Fruit fly (Drosophila melanogaster) whole organism, embryonic: Measurements from ENCODE around the gene Lgr3.
A peak's percentile ranks its signal among the peaks of the same experiment; 100 is the strongest.

Source experiments
- Antp ChIP-seq: fragments of 200-800 bp; sonication (Bioruptor generic); optimal IDR thresholded peaks from 3 replicates; lab custom pipeline; 2016; ENCODE audit warnings: missing biosample characterization, missing genetic modification characterization
- BtbVII ChIP-seq: fragments of 200-800 bp; sonication (Bioruptor generic); optimal IDR thresholded peaks from 3 replicates; lab custom pipeline; 2017; ENCODE audit warnings: missing biosample characterization, mild to moderate bottlenecking, missing genetic modification characterization
- CG12769 ChIP-seq: fragments of 200-800 bp; sonication (Bioruptor generic); optimal IDR thresholded peaks from 2 replicates; lab custom pipeline; 2019; ENCODE audit warnings: missing biosample characterization, mild to moderate bottlenecking, missing genetic modification characterization, moderate library complexity
- CG13775 ChIP-seq: fragments of 200-800 bp; sonication (Bioruptor generic); optimal IDR thresholded peaks from 3 replicates; lab custom pipeline; 2017; ENCODE audit warnings: missing biosample characterization, mild to moderate bottlenecking, missing genetic modification characterization
- CG15011 ChIP-seq: fragments of 200-800 bp; sonication (Bioruptor generic); optimal IDR thresholded peaks from 3 replicates; lab custom pipeline; 2018; ENCODE audit warnings: missing biosample characterization, mild to moderate bottlenecking, missing genetic modification characterization
- CG15514 ChIP-seq: fragments of 200-800 bp; sonication (Bioruptor generic); optimal IDR thresholded peaks from 3 replicates; lab custom pipeline; 2017; ENCODE audit warnings: missing biosample characterization, missing genetic modification characterization, mild to moderate bottlenecking, moderate library complexity, missing genetic modification reagents
- CG17829 ChIP-seq: fragments of 200-800 bp; optimal IDR thresholded peaks from 2 replicates; lab custom pipeline; 2019; ENCODE audit warnings: missing biosample characterization, mild to moderate bottlenecking, missing genetic modification characterization, moderate library complexity
- CG1792 ChIP-seq: fragments of 200-800 bp; sonication (Bioruptor generic); optimal IDR thresholded peaks from 2 replicates; lab custom pipeline; 2016; ENCODE audit warnings: missing biosample characterization, missing genetic modification characterization
- CG32532 ChIP-seq: fragments of 200-800 bp; sonication (Bioruptor generic); IDR thresholded peaks from 2 replicates; pipeline ENCODE4 v1.3.6; 2022; ENCODE audit warnings: missing biosample characterization, missing genetic modification characterization
- CG33557 ChIP-seq: fragments of 200-800 bp; sonication (Bioruptor generic); optimal IDR thresholded peaks from 2 replicates; lab custom pipeline; 2019; ENCODE audit warnings: missing biosample characterization, mild to moderate bottlenecking, missing genetic modification characterization, moderate library complexity
- CG34376 ChIP-seq: fragments of 200-800 bp; sonication (Bioruptor generic); optimal IDR thresholded peaks from 2 replicates; lab custom pipeline; 2018; ENCODE audit warnings: missing biosample characterization, mild to moderate bottlenecking, missing genetic modification characterization
- CG4328 ChIP-seq: fragments of 200-800 bp; sonication (Bioruptor generic); optimal IDR thresholded peaks from 3 replicates; lab custom pipeline; 2017; ENCODE audit warnings: missing biosample characterization, missing genetic modification reagents, missing genetic modification characterization
- CG5180 ChIP-seq: fragments of 200-800 bp; sonication (Bioruptor generic); optimal IDR thresholded peaks from 3 replicates; lab custom pipeline; 2017; ENCODE audit warnings: missing biosample characterization, missing genetic modification characterization, mild to moderate bottlenecking, moderate library complexity, missing genetic modification reagents
- CG6175 ChIP-seq: fragments of 200-800 bp; sonication (Bioruptor generic); IDR thresholded peaks from 3 replicates; pipeline ENCODE4 v1.3.6; 2022; ENCODE audit warnings: missing biosample characterization, missing genetic modification characterization
- CG7372 ChIP-seq: fragments of 200-800 bp; sonication (Bioruptor generic); IDR thresholded peaks from 2 replicates; pipeline ENCODE4 v1.3.6; 2022; ENCODE audit warnings: missing biosample characterization, missing genetic modification characterization
- CG7745 ChIP-seq: fragments of 200-800 bp; sonication (Bioruptor generic); optimal IDR thresholded peaks from 2 replicates; lab custom pipeline; 2018; ENCODE audit warnings: missing biosample characterization, mild to moderate bottlenecking, missing genetic modification characterization, moderate library complexity
- CG7839 ChIP-seq: fragments of 200-800 bp; sonication (Bioruptor generic); optimal IDR thresholded peaks from 3 replicates; lab custom pipeline; 2018; ENCODE audit warnings: missing biosample characterization, mild to moderate bottlenecking, missing genetic modification characterization, moderate library complexity
- CG9437 ChIP-seq: fragments of 200-800 bp; sonication (Bioruptor generic); optimal IDR thresholded peaks from 2 replicates; lab custom pipeline; 2018; ENCODE audit warnings: missing biosample characterization, mild to moderate bottlenecking, missing genetic modification characterization
- CG9817 ChIP-seq: fragments of 200-800 bp; sonication (Bioruptor generic); optimal IDR thresholded peaks from 2 replicates; lab custom pipeline; 2018; ENCODE audit warnings: missing biosample characterization, mild to moderate bottlenecking, missing genetic modification characterization, moderate library complexity
- Deaf1 ChIP-seq: fragments of 200-800 bp; optimal IDR thresholded peaks from 3 replicates; lab custom pipeline; 2019; ENCODE audit warnings: missing biosample characterization, mild to moderate bottlenecking, missing genetic modification characterization, moderate library complexity
- Dfd ChIP-seq, 2 experiments: fragments of >200 bp; optimal IDR thresholded peaks; 2 replicates each; lab custom pipeline; 2017; ENCODE audit warnings: missing biosample characterization in 2 of 2, missing genetic modification characterization in 2 of 2
- Dp ChIP-seq: fragments of 200-800 bp; sonication (Bioruptor generic); optimal IDR thresholded peaks from 2 replicates; lab custom pipeline; 2018; ENCODE audit warnings: missing biosample characterization, mild to moderate bottlenecking, missing genetic modification characterization, moderate library complexity
- HLH3B ChIP-seq: fragments of 200-800 bp; sonication (Bioruptor generic); IDR thresholded peaks from 2 replicates; pipeline ENCODE4 v1.3.6; 2022; ENCODE audit warnings: missing biosample characterization, missing genetic modification characterization
- HLH4C ChIP-seq: fragments of 200-800 bp; sonication (Bioruptor generic); IDR thresholded peaks from 3 replicates; pipeline ENCODE4 v1.3.6; 2022; ENCODE audit warnings: missing biosample characterization, missing genetic modification characterization; ENCODE audit not compliant: partially characterized antibody
- Myb ChIP-seq: fragments of 200-800 bp; sonication (Bioruptor generic); optimal IDR thresholded peaks from 2 replicates; lab custom pipeline; 2016; ENCODE audit warnings: missing biosample characterization, missing genetic modification characterization
- Nf-YA ChIP-seq: fragments of 200-800 bp; sonication (Bioruptor generic); IDR thresholded peaks from 2 replicates; pipeline ENCODE4 v1.3.6; 2022; ENCODE audit warnings: missing biosample characterization, missing genetic modification characterization
- NfI ChIP-seq: fragments of 200-800 bp; sonication (Bioruptor generic); optimal IDR thresholded peaks from 3 replicates; lab custom pipeline; 2018; ENCODE audit warnings: missing biosample characterization, mild to moderate bottlenecking, missing genetic modification characterization, moderate library complexity
- Optix ChIP-seq: fragments of 200-800 bp; sonication (Bioruptor generic); IDR thresholded peaks from 3 replicates; pipeline ENCODE4 v1.3.6; 2022; ENCODE audit warnings: missing biosample characterization, missing genetic modification characterization
- Scr ChIP-seq: fragments of 200-800 bp; sonication (Bioruptor generic); IDR thresholded peaks from 2 replicates; pipeline ENCODE4 v1.3.6; 2022; ENCODE audit warnings: missing biosample characterization, missing genetic modification characterization; ENCODE audit not compliant: partially characterized antibody
- Sox100B ChIP-seq: fragments of 200-800 bp; sonication (Bioruptor generic); optimal IDR thresholded peaks from 3 replicates; lab custom pipeline; 2018; ENCODE audit warnings: missing biosample characterization, mild to moderate bottlenecking, missing genetic modification characterization
- TFAM ChIP-seq: fragments of 200-800 bp; sonication (Bioruptor generic); optimal IDR thresholded peaks from 2 replicates; lab custom pipeline; 2017; ENCODE audit warnings: missing biosample characterization, missing genetic modification characterization, inconsistent platforms
- Xrp1 ChIP-seq: fragments of 200-800 bp; sonication (Bioruptor generic); IDR thresholded peaks from 2 replicates; pipeline ENCODE4 v1.3.6; 2022; ENCODE audit warnings: missing biosample characterization, missing genetic modification characterization
- bigmax ChIP-seq: fragments of 200-800 bp; sonication (Bioruptor generic); optimal IDR thresholded peaks from 2 replicates; lab custom pipeline; 2018; ENCODE audit warnings: missing biosample characterization, mild to moderate bottlenecking, missing genetic modification characterization
- da ChIP-seq: fragments of 200-800 bp; sonication (Bioruptor generic); optimal IDR thresholded peaks from 2 replicates; lab custom pipeline; 2016; ENCODE audit warnings: missing biosample characterization, missing genetic modification characterization
- en ChIP-seq: fragments of 200-800 bp; sonication (Bioruptor generic); optimal IDR thresholded peaks from 2 replicates; lab custom pipeline; 2016; ENCODE audit warnings: missing biosample characterization, missing genetic modification characterization
- ewg ChIP-seq: fragments of 200-800 bp; sonication (Bioruptor generic); optimal IDR thresholded peaks from 3 replicates; lab custom pipeline; 2017; ENCODE audit warnings: mild to moderate bottlenecking, missing biosample characterization, missing genetic modification reagents, missing genetic modification characterization
- fru ChIP-seq: fragments of >200 bp; optimal IDR thresholded peaks from 2 replicates; lab custom pipeline; 2017
- ken ChIP-seq: fragments of 200-800 bp; sonication (Bioruptor generic); IDR thresholded peaks from 3 replicates; pipeline ENCODE4 v1.3.6; 2022; ENCODE audit warnings: missing biosample characterization, missing genetic modification characterization
- nau ChIP-seq: fragments of 200-800 bp; sonication (Bioruptor generic); optimal IDR thresholded peaks from 3 replicates; lab custom pipeline; 2017; ENCODE audit warnings: missing biosample characterization, mild to moderate bottlenecking, missing genetic modification characterization, missing genetic modification reagents
- nom ChIP-seq: fragments of 200-800 bp; sonication (Bioruptor generic); optimal IDR thresholded peaks from 2 replicates; lab custom pipeline; 2017; ENCODE audit warnings: missing biosample characterization, missing genetic modification characterization, mild to moderate bottlenecking, moderate library complexity, missing genetic modification reagents
- pho ChIP-seq: fragments of 200-800 bp; sonication (Bioruptor generic); optimal IDR thresholded peaks from 2 replicates; lab custom pipeline; 2016; ENCODE audit warnings: missing biosample characterization, missing genetic modification characterization
- prd ChIP-seq, 3 experiments: fragments of >200 bp in 2 of 3; fragments of 200-800 bp in 1 of 3; sonication (Bioruptor generic) in 1 of 3; optimal IDR thresholded peaks in 2 of 3; IDR thresholded peaks in 1 of 3; 2 replicates in 2 of 3; 3 replicates in 1 of 3; pipeline versions ENCODE4 v1.3.6 to Lab custom; 2017 to 2022; ENCODE audit warnings: missing biosample characterization in 1 of 3, missing genetic modification characterization in 1 of 3
- slbo ChIP-seq: fragments of 200-800 bp; sonication (Bioruptor generic); IDR thresholded peaks from 2 replicates; pipeline ENCODE4 v1.3.6; 2022; ENCODE audit warnings: missing biosample characterization, missing genetic modification characterization
- ssp ChIP-seq: fragments of 200-800 bp; sonication (Bioruptor generic); IDR thresholded peaks from 2 replicates; pipeline ENCODE4 v1.3.6; 2022; ENCODE audit warnings: missing biosample characterization, missing genetic modification characterization
- sug ChIP-seq: fragments of 200-800 bp; optimal IDR thresholded peaks from 2 replicates; lab custom pipeline; 2019; ENCODE audit warnings: missing biosample characterization, mild to moderate bottlenecking, missing genetic modification characterization, moderate library complexity
- tap ChIP-seq: fragments of 200-800 bp; optimal IDR thresholded peaks from 3 replicates; lab custom pipeline; 2019; ENCODE audit warnings: missing biosample characterization, mild to moderate bottlenecking, missing genetic modification characterization, moderate library complexity
- tna ChIP-seq: fragments of 200-800 bp; sonication (Bioruptor generic); IDR thresholded peaks from 2 replicates; pipeline ENCODE4 v1.3.6; 2022; ENCODE audit warnings: missing biosample characterization, missing genetic modification characterization; ENCODE audit not compliant: partially characterized antibody
- twi ChIP-seq: fragments of 200-800 bp; optimal IDR thresholded peaks from 2 replicates; lab custom pipeline; 2019; ENCODE audit warnings: missing biosample characterization, mild to moderate bottlenecking, missing genetic modification characterization, moderate library complexity
- tx ChIP-seq: fragments of 200-800 bp; sonication (Bioruptor generic); optimal IDR thresholded peaks from 2 replicates; lab custom pipeline; 2016; ENCODE audit warnings: missing biosample characterization, missing genetic modification characterization
- usp ChIP-seq: fragments of >200 bp; optimal IDR thresholded peaks from 2 replicates; lab custom pipeline; 2017; ENCODE audit warnings: missing biosample characterization, missing genetic modification characterization

Lgr3 gene

dm6 chr3R:25661531-25662193 is 3.9 kb upstream of the Lgr3 start, which contains the start of gene RASSF8:
Gene RASSF8 (plus strand): TSS chr3R:25661795.
- TF ChIP-seq Optix (GFP tag; lab: Robert Waterston, UW) (no peak), CG15011 (GFP tag; lab: Kevin White, UChicago) (no peak), HLH3B (GFP tag; lab: Robert Waterston, UW) (no peak), CG6175 (GFP tag; lab: Robert Waterston, UW) (no peak), tap (no peak), Myb (GFP tag; lab: Kevin White, UChicago) (peak; percentile 57), HLH4C (GFP tag; lab: Robert Waterston, UW) (peak; percentile 68), tna (peak; percentile 8; the same call in 1 of the 2 replicates), tx (GFP tag; lab: Kevin White, UChicago) (no peak), CG12769 (tag; lab: Kevin White, UChicago) (no peak), ewg (GFP tag; lab: Kevin White, UChicago) (no peak), CG15514 (GFP tag; lab: Kevin White, UChicago) (peak; percentile 95), nau (no peak), usp (GFP tag; lab: Kevin White, UChicago) (no peak), CG33557 (GFP tag; lab: Kevin White, UChicago) (no peak), CG32532 (GFP tag; lab: Robert Waterston, UW) (peak; percentile 46), pho (GFP tag; lab: Kevin White, UChicago) (peak; percentile 32), twi (tag; lab: Kevin White, UChicago) (no peak), sug (tag; lab: Kevin White, UChicago) (peak; percentile 38), BtbVII (no peak), TFAM (no peak), fru (no peak), CG7745 (no peak), ssp (GFP tag; lab: Robert Waterston, UW) (no peak), Antp (GFP tag; lab: Kevin White, UChicago) (peak; percentile 27), CG1792 (GFP tag; lab: Kevin White, UChicago) (no peak), bigmax (GFP tag; lab: Kevin White, UChicago) (no peak), CG34376 (GFP tag; lab: Kevin White, UChicago) (no peak), Dp (GFP tag; lab: Kevin White, UChicago) (peak; percentile 29), NfI (GFP tag; lab: Kevin White, UChicago) (no peak), Nf-YA (GFP tag; lab: Robert Waterston, UW) (no peak; the same call in 1 of the 2 replicates), CG13775 (GFP tag; lab: Kevin White, UChicago) (no peak), CG7372 (GFP tag; lab: Robert Waterston, UW) (no peak), Xrp1 (GFP tag; lab: Robert Waterston, UW) (no peak; the same call in 1 of the 2 replicates), Dfd (GFP tag; optimal IDR thresholded peaks at IDR 0.05; lab: Kevin White, UChicago) (no peak), nom (GFP tag; lab: Kevin White, UChicago) (no peak), CG4328 (GFP tag; lab: Kevin White, UChicago) (no peak), CG9817 (tag; lab: Kevin White, UChicago) (peak; percentile 29), CG17829 (tag; lab: Kevin White, UChicago) (no peak), prd (optimal IDR thresholded peaks at IDR 0.05; lab: Kevin White, UChicago) (no peak), prd (GFP tag; IDR thresholded peaks at IDR 0.05; lab: Robert Waterston, UW) (0 out of 3 replicates have a peak, but pooled peaks have one; percentile 10), CG9437 (GFP tag; lab: Kevin White, UChicago) (no peak), da (GFP tag; lab: Kevin White, UChicago) (no peak), CG5180 (GFP tag; lab: Kevin White, UChicago) (no peak), slbo (peak; percentile 78), Sox100B (no peak), ken (GFP tag; lab: Robert Waterston, UW) (no peak), Scr (GFP tag; lab: Robert Waterston, UW) (peak; percentile 71), Deaf1 (tag; lab: Kevin White, UChicago) (no peak), CG7839 (tag; lab: Kevin White, UChicago) (no peak), en (GFP tag; lab: Kevin White, UChicago) (no peak)
